Fruit fly (Drosophila melanogaster) whole organism, embryonic: ENCODE data around the gene Sec61alpha.

ENCODE experiments used
- Abd-B ChIP-seq: fragments of 200-800 bp; sonication (Bioruptor generic); optimal IDR thresholded peaks from 2 replicates; lab custom pipeline; 2018; ENCODE audit warnings: missing biosample characterization, mild to moderate bottlenecking, missing genetic modification characterization, moderate library complexity
- Ada2b ChIP-seq: fragments of 200-800 bp; sonication (Bioruptor generic); IDR thresholded peaks from 2 replicates; pipeline ENCODE4 v1.3.6; 2022; ENCODE audit warnings: missing biosample characterization, missing genetic modification characterization
- Atf-2 ChIP-seq: fragments of 200-800 bp; sonication (Bioruptor generic); optimal IDR thresholded peaks from 2 replicates; lab custom pipeline; 2016; ENCODE audit warnings: missing biosample characterization, missing genetic modification characterization
- CG10147 ChIP-seq: fragments of 200-800 bp; sonication (Bioruptor generic); optimal IDR thresholded peaks from 2 replicates; lab custom pipeline; 2019; ENCODE audit warnings: missing biosample characterization, mild to moderate bottlenecking, missing genetic modification characterization, moderate library complexity
- CG11696 ChIP-seq: fragments of 200-800 bp; sonication (Bioruptor generic); IDR thresholded peaks from 2 replicates; pipeline ENCODE4 v1.3.6; 2022; ENCODE audit warnings: missing biosample characterization, missing genetic modification characterization
- CG12155 ChIP-seq: fragments of 200-800 bp; sonication (Bioruptor generic); optimal IDR thresholded peaks from 3 replicates; lab custom pipeline; 2016; ENCODE audit warnings: missing biosample characterization, missing genetic modification characterization
- CG13287 ChIP-seq: fragments of 200-800 bp; sonication (Bioruptor generic); IDR thresholded peaks from 2 replicates; pipeline ENCODE4 v1.3.6; 2022; ENCODE audit warnings: missing biosample characterization, missing genetic modification characterization; ENCODE audit not compliant: partially characterized antibody
- CG13424 ChIP-seq: fragments of 200-800 bp; sonication (Bioruptor generic); optimal IDR thresholded peaks from 2 replicates; lab custom pipeline; 2019; ENCODE audit warnings: missing biosample characterization, mild to moderate bottlenecking, missing genetic modification characterization, moderate library complexity
- CG1529 ChIP-seq: fragments of 200-800 bp; sonication (Bioruptor generic); optimal IDR thresholded peaks from 3 replicates; lab custom pipeline; 2018; ENCODE audit warnings: missing biosample characterization, missing genetic modification characterization
- CG17385 ChIP-seq: fragments of 200-800 bp; sonication (Bioruptor generic); optimal IDR thresholded peaks from 3 replicates; lab custom pipeline; 2018; ENCODE audit warnings: missing biosample characterization, mild to moderate bottlenecking, missing genetic modification characterization
- CG2678 ChIP-seq: fragments of 200-800 bp; sonication (Bioruptor generic); optimal IDR thresholded peaks from 3 replicates; lab custom pipeline; 2019; ENCODE audit warnings: missing biosample characterization, mild to moderate bottlenecking, missing genetic modification characterization, moderate library complexity
- CG2875 ChIP-seq: fragments of 200-800 bp; sonication (Bioruptor generic); optimal IDR thresholded peaks from 2 replicates; lab custom pipeline; 2017; ENCODE audit warnings: missing biosample characterization, mild to moderate bottlenecking, missing genetic modification characterization, missing genetic modification reagents
- CG3281 ChIP-seq: fragments of 200-800 bp; sonication (Bioruptor generic); optimal IDR thresholded peaks from 3 replicates; lab custom pipeline; 2017; ENCODE audit warnings: missing biosample characterization, mild to moderate bottlenecking, missing genetic modification characterization
- CG3407 ChIP-seq: fragments of 200-800 bp; sonication (Bioruptor generic); optimal IDR thresholded peaks from 2 replicates; lab custom pipeline; 2018; ENCODE audit warnings: missing biosample characterization, mild to moderate bottlenecking, missing genetic modification characterization
- CG4404 ChIP-seq: fragments of 200-800 bp; sonication (Bioruptor generic); IDR thresholded peaks from 2 replicates; pipeline ENCODE4 v1.3.6; 2022; ENCODE audit warnings: missing biosample characterization, missing genetic modification characterization
- CG6272 ChIP-seq: fragments of 200-800 bp; sonication (Bioruptor generic); IDR thresholded peaks from 2 replicates; pipeline ENCODE4 v1.3.6; 2022; ENCODE audit warnings: missing biosample characterization, missing genetic modification characterization
- CG9437 ChIP-seq: fragments of 200-800 bp; sonication (Bioruptor generic); optimal IDR thresholded peaks from 2 replicates; lab custom pipeline; 2018; ENCODE audit warnings: missing biosample characterization, mild to moderate bottlenecking, missing genetic modification characterization
- HHEX ChIP-seq: fragments of 200-800 bp; sonication (Bioruptor generic); optimal IDR thresholded peaks from 3 replicates; lab custom pipeline; 2017; ENCODE audit warnings: missing biosample characterization, mild to moderate bottlenecking, missing genetic modification characterization, missing genetic modification reagents
- Lim3 ChIP-seq: fragments of 200-800 bp; sonication (Bioruptor generic); IDR thresholded peaks from 2 replicates; pipeline ENCODE4 v1.3.6; 2022; ENCODE audit warnings: missing biosample characterization, missing genetic modification characterization
- NfI ChIP-seq: fragments of 200-800 bp; sonication (Bioruptor generic); optimal IDR thresholded peaks from 3 replicates; lab custom pipeline; 2018; ENCODE audit warnings: missing biosample characterization, mild to moderate bottlenecking, missing genetic modification characterization, moderate library complexity
- Rx ChIP-seq: fragments of 200-800 bp; sonication (Bioruptor generic); IDR thresholded peaks from 2 replicates; pipeline ENCODE4 v1.3.6; 2022; ENCODE audit warnings: missing biosample characterization, missing genetic modification characterization
- Trl ChIP-seq, 3 experiments: fragments of >200 bp in 2 of 3; fragments of 200-800 bp in 1 of 3; sonication (Bioruptor generic) in 1 of 3; optimal IDR thresholded peaks; 2 replicates in 1 of 3; 3 replicates in 2 of 3; lab custom pipeline; 2016 to 2017; ENCODE audit warnings: missing biosample characterization in 1 of 3, missing genetic modification characterization in 1 of 3
- Xrp1 ChIP-seq: fragments of 200-800 bp; sonication (Bioruptor generic); IDR thresholded peaks from 2 replicates; pipeline ENCODE4 v1.3.6; 2022; ENCODE audit warnings: missing biosample characterization, missing genetic modification characterization
- ab ChIP-seq: fragments of 200-800 bp; sonication (Bioruptor generic); optimal IDR thresholded peaks from 2 replicates; lab custom pipeline; 2016; ENCODE audit warnings: missing biosample characterization, missing genetic modification characterization
- al ChIP-seq: fragments of 200-800 bp; sonication (Bioruptor generic); IDR thresholded peaks from 2 replicates; pipeline ENCODE4 v1.3.6; 2022; ENCODE audit warnings: missing biosample characterization, missing genetic modification characterization
- ash1 ChIP-seq: fragments of 200-800 bp; sonication (Bioruptor generic); optimal IDR thresholded peaks from 2 replicates; lab custom pipeline; 2018; ENCODE audit warnings: missing biosample characterization, mild to moderate bottlenecking, missing genetic modification characterization
- bowl ChIP-seq: fragments of 200-800 bp; sonication (Bioruptor generic); IDR thresholded peaks from 2 replicates; pipeline ENCODE4 v1.3.6; 2022; ENCODE audit warnings: missing biosample characterization, missing genetic modification characterization
- croc ChIP-seq: fragments of 200-800 bp; sonication (Bioruptor generic); conservative IDR thresholded peaks from 3 replicates; pipeline ENCODE4 v1.3.6; 2022; ENCODE audit warnings: missing biosample characterization, missing genetic modification characterization
- danr ChIP-seq: fragments of 200-800 bp; sonication (Bioruptor generic); IDR thresholded peaks from 2 replicates; pipeline ENCODE4 v1.3.6; 2022; ENCODE audit warnings: missing biosample characterization, missing genetic modification characterization
- dati ChIP-seq: fragments of 200-800 bp; sonication (Bioruptor generic); IDR thresholded peaks from 2 replicates; pipeline ENCODE4 v1.3.6; 2022; ENCODE audit warnings: missing biosample characterization, missing genetic modification characterization
- dmrt11E ChIP-seq: fragments of 200-800 bp; sonication (Bioruptor generic); optimal IDR thresholded peaks from 3 replicates; lab custom pipeline; 2018; ENCODE audit warnings: missing biosample characterization, mild to moderate bottlenecking, missing genetic modification characterization, moderate library complexity
- dmrt99B ChIP-seq: fragments of 200-800 bp; sonication (Bioruptor generic); optimal IDR thresholded peaks from 2 replicates; lab custom pipeline; 2018; ENCODE audit warnings: missing biosample characterization, mild to moderate bottlenecking, missing genetic modification characterization, moderate library complexity
- emc ChIP-seq: fragments of 200-800 bp; sonication (Bioruptor generic); optimal IDR thresholded peaks from 2 replicates; lab custom pipeline; 2016; ENCODE audit warnings: missing biosample characterization, missing genetic modification characterization
- fd96Cb ChIP-seq: fragments of 200-800 bp; sonication (Bioruptor generic); optimal IDR thresholded peaks from 2 replicates; lab custom pipeline; 2018; ENCODE audit warnings: missing biosample characterization, mild to moderate bottlenecking, missing genetic modification characterization, moderate library complexity
- gem ChIP-seq: fragments of 200-800 bp; sonication (Bioruptor generic); optimal IDR thresholded peaks from 2 replicates; lab custom pipeline; 2019; ENCODE audit warnings: missing biosample characterization, mild to moderate bottlenecking, missing genetic modification characterization, moderate library complexity
- grn ChIP-seq: fragments of 200-800 bp; sonication (Bioruptor generic); optimal IDR thresholded peaks from 3 replicates; lab custom pipeline; 2017; ENCODE audit warnings: missing biosample characterization, missing genetic modification characterization
- ind ChIP-seq: fragments of 200-800 bp; sonication (Bioruptor generic); optimal IDR thresholded peaks from 3 replicates; lab custom pipeline; 2016; ENCODE audit warnings: missing biosample characterization, missing genetic modification characterization
- lab ChIP-seq: fragments of 200-800 bp; sonication (Bioruptor generic); optimal IDR thresholded peaks from 3 replicates; lab custom pipeline; 2017; ENCODE audit warnings: missing biosample characterization, missing genetic modification characterization, mild to moderate bottlenecking, moderate library complexity, missing genetic modification reagents
- repo ChIP-seq: fragments of 200-800 bp; sonication (Bioruptor generic); optimal IDR thresholded peaks from 2 replicates; lab custom pipeline; 2016; ENCODE audit warnings: missing biosample characterization, missing genetic modification characterization
- salm ChIP-seq: fragments of 200-800 bp; sonication (Bioruptor generic); optimal IDR thresholded peaks from 2 replicates; lab custom pipeline; 2018; ENCODE audit warnings: missing biosample characterization, mild to moderate bottlenecking, missing genetic modification characterization
- scrt ChIP-seq: fragments of 200-800 bp; sonication (Bioruptor generic); optimal IDR thresholded peaks from 2 replicates; lab custom pipeline; 2018; ENCODE audit warnings: missing biosample characterization, mild to moderate bottlenecking, missing genetic modification characterization, moderate library complexity
- sisA ChIP-seq: fragments of 200-800 bp; sonication (Bioruptor generic); IDR thresholded peaks from 2 replicates; pipeline ENCODE4 v1.3.6; 2022; ENCODE audit warnings: missing biosample characterization, missing genetic modification characterization
- sqz ChIP-seq: fragments of 200-800 bp; sonication (Bioruptor generic); optimal IDR thresholded peaks from 3 replicates; lab custom pipeline; 2018; ENCODE audit warnings: missing biosample characterization, mild to moderate bottlenecking, missing genetic modification characterization
- sug ChIP-seq: fragments of 200-800 bp; optimal IDR thresholded peaks from 2 replicates; lab custom pipeline; 2019; ENCODE audit warnings: missing biosample characterization, mild to moderate bottlenecking, missing genetic modification characterization, moderate library complexity
- tll ChIP-seq, 2 experiments: fragments of 200-800 bp in 1 of 2; fragments of >200 bp in 1 of 2; sonication (Bioruptor generic) in 1 of 2; optimal IDR thresholded peaks; 2 replicates each; lab custom pipeline; 2017 to 2019; ENCODE audit warnings: missing biosample characterization in 2 of 2, missing genetic modification characterization in 2 of 2, mild to moderate bottlenecking in 1 of 2, moderate library complexity in 1 of 2
- toy ChIP-seq: fragments of 200-800 bp; sonication (Bioruptor generic); IDR thresholded peaks from 2 replicates; pipeline ENCODE4 v1.3.6; 2022; ENCODE audit warnings: missing biosample characterization, missing genetic modification characterization
- yki ChIP-seq: fragments of >200 bp; optimal IDR thresholded peaks from 3 replicates; lab custom pipeline; 2018
- zfh1 ChIP-seq: fragments of 200-800 bp; sonication (Bioruptor generic); IDR thresholded peaks from 3 replicates; pipeline ENCODE4 v1.3.6; 2022; ENCODE audit warnings: missing biosample characterization, missing genetic modification characterization

Gene Sec61alpha

dm6 chr2L:6480212-6480994, at the start of gene Sec61alpha, which contains the start of gene Daxx (continued):
- TF ChIP-seq Abd-B (GFP tag; lab: Kevin White, UChicago) (peak; percentile 89), Xrp1 (GFP tag; lab: Robert Waterston, UW) (peak; percentile 82), CG10147 (GFP tag; lab: Kevin White, UChicago) (peak; percentile 85), CG13424 (peak; percentile 87), NfI (GFP tag; lab: Kevin White, UChicago) (peak; percentile 82), dmrt11E (tag; lab: Kevin White, UChicago) (peak; percentile 74), CG1529 (GFP tag; lab: Kevin White, UChicago) (peak; percentile 50), toy (GFP tag; lab: Robert Waterston, UW) (peak; percentile 61; the same call in 1 of the 2 replicates), CG3407 (GFP tag; lab: Kevin White, UChicago) (peak; percentile 45), grn (GFP tag; lab: Kevin White, UChicago) (no peak), CG11696 (GFP tag; lab: Robert Waterston, UW) (no peak), tll (GFP tag; optimal IDR thresholded peaks at IDR 0.05; lab: Kevin White, UChicago) (peak; percentile 4 to 69), Lim3 (no peak), Trl (optimal IDR thresholded peaks at IDR 0.05; lab: Kevin White, UChicago) (no peak), Trl (GFP tag; optimal IDR thresholded peaks at IDR 0.05; lab: Kevin White, UChicago) (peak; percentile 91), CG12155 (GFP tag; lab: Kevin White, UChicago) (peak; percentile 88), Ada2b (GFP tag; lab: Robert Waterston, UW) (peak; percentile 75), bowl (GFP tag; lab: Robert Waterston, UW) (0 out of 2 replicates have a peak, but pooled peaks have one; percentile 53), CG3281 (GFP tag; lab: Kevin White, UChicago) (peak; percentile 70), sisA (GFP tag; lab: Robert Waterston, UW) (peak; percentile 89), CG2875 (GFP tag; lab: Kevin White, UChicago) (peak; percentile 19), ash1 (no peak), scrt (GFP tag; lab: Kevin White, UChicago) (peak; percentile 67), Atf-2 (GFP tag; lab: Kevin White, UChicago) (peak; percentile 81), CG9437 (peak; percentile 22), al (GFP tag; lab: Robert Waterston, UW) (peak; percentile 88), croc (peak; percentile 64; the same call in 2 of the 3 replicates), ab (GFP tag; lab: Kevin White, UChicago) (peak; percentile 79), CG6272 (GFP tag; lab: Robert Waterston, UW) (peak; percentile 89), HHEX (GFP tag; lab: Kevin White, UChicago) (peak; percentile 68), zfh1 (GFP tag; lab: Robert Waterston, UW) (peak; percentile 69; the same call in 2 of the 3 replicates), ind (GFP tag; lab: Kevin White, UChicago) (peak; percentile 88), dati (GFP tag; lab: Robert Waterston, UW) (peak; percentile 76), sug (tag; lab: Kevin White, UChicago) (peak; percentile 87), dmrt99B (peak; percentile 76), Rx (GFP tag; lab: Robert Waterston, UW) (peak; percentile 32; the same call in 1 of the 2 replicates), yki (no peak), fd96Cb (tag; lab: Kevin White, UChicago) (peak; percentile 77), danr (GFP tag; lab: Robert Waterston, UW) (peak; percentile 66; the same call in 1 of the 2 replicates), CG13287 (GFP tag; lab: Robert Waterston, UW) (peak; percentile 98), sqz (GFP tag; lab: Kevin White, UChicago) (no peak), CG17385 (GFP tag; lab: Kevin White, UChicago) (peak; percentile 58), lab (GFP tag; lab: Kevin White, UChicago) (peak; percentile 87), salm (tag; lab: Kevin White, UChicago) (peak; percentile 55), CG2678 (tag; lab: Kevin White, UChicago) (peak; percentile 87), gem (tag; lab: Kevin White, UChicago) (peak; percentile 89), repo (GFP tag; lab: Kevin White, UChicago) (peak; percentile 65), emc (GFP tag; lab: Kevin White, UChicago) (peak; percentile 75), CG4404 (peak; percentile 76)
